Fruit fly (Drosophila melanogaster) whole organism, embryonic: Measurements from ENCODE around the gene CG5715.

Source experiments
- ATbp ChIP-seq: fragments of 200-800 bp; sonication (Bioruptor generic); optimal IDR thresholded peaks from 2 replicates; lab custom pipeline; 2017; ENCODE audit warnings: missing biosample characterization, mild to moderate bottlenecking, missing genetic modification characterization, missing genetic modification reagents
- Asciz ChIP-seq: fragments of 200-800 bp; sonication (Bioruptor generic); optimal IDR thresholded peaks from 2 replicates; lab custom pipeline; 2017; ENCODE audit warnings: missing biosample characterization, mild to moderate bottlenecking, missing genetic modification characterization, missing genetic modification reagents
- BEAF-32 ChIP-seq: fragments of 200-800 bp; sonication (Bioruptor generic); optimal IDR thresholded peaks from 3 replicates; lab custom pipeline; 2017; ENCODE audit warnings: missing biosample characterization, missing genetic modification characterization, mild to moderate bottlenecking, moderate library complexity, missing genetic modification reagents
- CG10979 ChIP-seq: fragments of 200-800 bp; sonication (Bioruptor generic); optimal IDR thresholded peaks from 2 replicates; lab custom pipeline; 2018; ENCODE audit warnings: missing biosample characterization, mild to moderate bottlenecking, missing genetic modification characterization, moderate library complexity
- CG12071 ChIP-seq: fragments of 200-800 bp; sonication (Bioruptor generic); optimal IDR thresholded peaks from 3 replicates; lab custom pipeline; 2018; ENCODE audit warnings: missing biosample characterization, mild to moderate bottlenecking, missing genetic modification characterization
- CG13287 ChIP-seq: fragments of 200-800 bp; sonication (Bioruptor generic); IDR thresholded peaks from 2 replicates; pipeline ENCODE4 v1.3.6; 2022; ENCODE audit warnings: missing biosample characterization, missing genetic modification characterization; ENCODE audit not compliant: partially characterized antibody
- CG14710 ChIP-seq: fragments of 200-800 bp; sonication (Bioruptor generic); optimal IDR thresholded peaks from 3 replicates; lab custom pipeline; 2019; ENCODE audit warnings: missing biosample characterization, mild to moderate bottlenecking, missing genetic modification characterization, moderate library complexity
- CG15073 ChIP-seq: fragments of 200-800 bp; sonication (Bioruptor generic); optimal IDR thresholded peaks from 2 replicates; lab custom pipeline; 2016; ENCODE audit warnings: missing biosample characterization, missing genetic modification characterization
- CG17912 ChIP-seq: fragments of 200-800 bp; sonication (Bioruptor generic); optimal IDR thresholded peaks from 2 replicates; lab custom pipeline; 2018; ENCODE audit warnings: missing biosample characterization, mild to moderate bottlenecking, missing genetic modification characterization
- CG2129 ChIP-seq: fragments of 200-800 bp; sonication (Bioruptor generic); IDR thresholded peaks from 2 replicates; pipeline ENCODE4 v1.3.6; 2022; ENCODE audit warnings: missing biosample characterization, missing genetic modification characterization; ENCODE audit not compliant: partially characterized antibody
- CG2199 ChIP-seq: fragments of 200-800 bp; sonication (Bioruptor generic); IDR thresholded peaks from 3 replicates; pipeline ENCODE4 v1.3.6; 2022; ENCODE audit warnings: missing biosample characterization, missing genetic modification characterization
- CG2875 ChIP-seq: fragments of 200-800 bp; sonication (Bioruptor generic); optimal IDR thresholded peaks from 2 replicates; lab custom pipeline; 2017; ENCODE audit warnings: missing biosample characterization, mild to moderate bottlenecking, missing genetic modification characterization, missing genetic modification reagents
- CG2889 ChIP-seq: fragments of 200-800 bp; sonication (Bioruptor generic); IDR thresholded peaks from 3 replicates; pipeline ENCODE4 v1.3.6; 2022; ENCODE audit warnings: missing biosample characterization, missing genetic modification characterization
- CG3281 ChIP-seq: fragments of 200-800 bp; sonication (Bioruptor generic); optimal IDR thresholded peaks from 3 replicates; lab custom pipeline; 2017; ENCODE audit warnings: missing biosample characterization, mild to moderate bottlenecking, missing genetic modification characterization
- CG4617 ChIP-seq: fragments of 200-800 bp; sonication (Bioruptor generic); optimal IDR thresholded peaks from 3 replicates; lab custom pipeline; 2016; ENCODE audit warnings: missing biosample characterization, missing genetic modification characterization, borderline replicate concordance
- CG5953 ChIP-seq: fragments of 200-800 bp; sonication (Bioruptor generic); IDR thresholded peaks from 2 replicates; pipeline ENCODE4 v1.3.6; 2022; ENCODE audit warnings: missing biosample characterization, missing genetic modification characterization
- CG8944 ChIP-seq: fragments of 200-800 bp; sonication (Bioruptor generic); optimal IDR thresholded peaks from 3 replicates; lab custom pipeline; 2016; ENCODE audit warnings: missing biosample characterization, missing genetic modification characterization
- Chrac-16 ChIP-seq: fragments of 200-800 bp; sonication (Bioruptor generic); optimal IDR thresholded peaks from 3 replicates; lab custom pipeline; 2016; ENCODE audit warnings: missing biosample characterization, missing genetic modification characterization
- D ChIP-seq, 2 experiments: fragments of 200-800 bp in 1 of 2; fragments of >200 bp in 1 of 2; sonication (Bioruptor generic) in 1 of 2; optimal IDR thresholded peaks; 2 replicates in 1 of 2; 3 replicates in 1 of 2; lab custom pipeline; 2017; ENCODE audit warnings: mild to moderate bottlenecking in 1 of 2, missing biosample characterization in 1 of 2, missing genetic modification characterization in 1 of 2, missing genetic modification reagents in 1 of 2
- Deaf1 ChIP-seq: fragments of 200-800 bp; optimal IDR thresholded peaks from 3 replicates; lab custom pipeline; 2019; ENCODE audit warnings: missing biosample characterization, mild to moderate bottlenecking, missing genetic modification characterization, moderate library complexity
- Eip74EF ChIP-seq, 2 experiments: fragments of 200-800 bp in 1 of 2; fragments of >200 bp in 1 of 2; sonication (Bioruptor generic) in 1 of 2; optimal IDR thresholded peaks; 2 replicates each; lab custom pipeline; 2017 to 2019; ENCODE audit warnings: missing biosample characterization in 2 of 2, missing genetic modification characterization in 2 of 2, mild to moderate bottlenecking in 1 of 2, moderate library complexity in 1 of 2
- Elba2 ChIP-seq: fragments of 200-800 bp; sonication (Bioruptor generic); optimal IDR thresholded peaks from 3 replicates; lab custom pipeline; 2016; ENCODE audit warnings: missing biosample characterization, missing genetic modification characterization
- Fer2 ChIP-seq: fragments of 200-800 bp; sonication (Bioruptor generic); optimal IDR thresholded peaks from 2 replicates; lab custom pipeline; 2018; ENCODE audit warnings: missing biosample characterization, mild to moderate bottlenecking, missing genetic modification characterization, moderate library complexity
- H2.0 ChIP-seq: fragments of 200-800 bp; sonication (Bioruptor generic); IDR thresholded peaks from 2 replicates; pipeline ENCODE4 v1.3.6; 2022; ENCODE audit warnings: missing biosample characterization, missing genetic modification characterization
- HmgD ChIP-seq: fragments of 200-800 bp; sonication (Bioruptor generic); optimal IDR thresholded peaks from 3 replicates; lab custom pipeline; 2016; ENCODE audit warnings: missing biosample characterization, missing genetic modification characterization
- Hmr ChIP-seq: fragments of 200-800 bp; sonication (Bioruptor generic); optimal IDR thresholded peaks from 3 replicates; lab custom pipeline; 2017; ENCODE audit warnings: mild to moderate bottlenecking, missing biosample characterization, missing genetic modification reagents, missing genetic modification characterization
- Lim3 ChIP-seq: fragments of 200-800 bp; sonication (Bioruptor generic); IDR thresholded peaks from 2 replicates; pipeline ENCODE4 v1.3.6; 2022; ENCODE audit warnings: missing biosample characterization, missing genetic modification characterization
- NC2α ChIP-seq: fragments of 200-800 bp; sonication (Bioruptor generic); optimal IDR thresholded peaks from 2 replicates; lab custom pipeline; 2016; ENCODE audit warnings: missing biosample characterization, missing genetic modification characterization
- Pdp1 ChIP-seq, 2 experiments: fragments of 200-800 bp; sonication (Bioruptor generic); optimal IDR thresholded peaks; 3 replicates each; lab custom pipeline; 2016; ENCODE audit warnings: missing biosample characterization in 2 of 2, missing genetic modification characterization in 2 of 2, mild to moderate bottlenecking in 1 of 2, moderate library complexity in 1 of 2
- Poxn ChIP-seq: fragments of 200-800 bp; sonication (Bioruptor generic); IDR thresholded peaks from 2 replicates; pipeline ENCODE4 v1.3.6; 2022; ENCODE audit warnings: missing biosample characterization, missing genetic modification characterization
- Spps ChIP-seq: fragments of 200-800 bp; sonication (Bioruptor generic); optimal IDR thresholded peaks from 2 replicates; lab custom pipeline; 2018; ENCODE audit warnings: missing biosample characterization, mild to moderate bottlenecking, missing genetic modification characterization
- Stat92E ChIP-seq, 3 experiments: fragments of >200 bp in 2 of 3; fragments of 200-800 bp in 1 of 3; sonication (Bioruptor generic) in 1 of 3; optimal IDR thresholded peaks; 2 replicates each; lab custom pipeline; 2017 to 2019; ENCODE audit warnings: missing biosample characterization in 3 of 3, missing genetic modification characterization in 3 of 3, mild to moderate bottlenecking in 1 of 3, moderate library complexity in 1 of 3
- TFAM ChIP-seq: fragments of 200-800 bp; sonication (Bioruptor generic); optimal IDR thresholded peaks from 2 replicates; lab custom pipeline; 2017; ENCODE audit warnings: missing biosample characterization, missing genetic modification characterization, inconsistent platforms
- Xbp1 ChIP-seq: fragments of 200-800 bp; sonication (Bioruptor generic); optimal IDR thresholded peaks from 3 replicates; lab custom pipeline; 2016; ENCODE audit warnings: missing biosample characterization, mild to moderate bottlenecking, missing genetic modification characterization
- ap ChIP-seq: fragments of 200-800 bp; sonication (Bioruptor generic); IDR thresholded peaks from 2 replicates; pipeline ENCODE4 v1.3.6; 2022; ENCODE audit warnings: missing biosample characterization, missing genetic modification characterization
- ase ChIP-seq: fragments of 200-800 bp; sonication (Bioruptor generic); IDR thresholded peaks from 3 replicates; pipeline ENCODE4 v1.3.6; 2022; ENCODE audit warnings: missing biosample characterization, missing genetic modification characterization
- dan ChIP-seq: fragments of 200-800 bp; sonication (Bioruptor generic); IDR thresholded peaks from 2 replicates; pipeline ENCODE4 v1.3.6; 2022; ENCODE audit warnings: missing biosample characterization, missing genetic modification characterization
- emc ChIP-seq: fragments of 200-800 bp; sonication (Bioruptor generic); optimal IDR thresholded peaks from 2 replicates; lab custom pipeline; 2016; ENCODE audit warnings: missing biosample characterization, missing genetic modification characterization
- grn ChIP-seq: fragments of 200-800 bp; sonication (Bioruptor generic); optimal IDR thresholded peaks from 3 replicates; lab custom pipeline; 2017; ENCODE audit warnings: missing biosample characterization, missing genetic modification characterization
- gsb ChIP-seq: fragments of 200-800 bp; sonication (Bioruptor generic); IDR thresholded peaks from 2 replicates; pipeline ENCODE4 v1.3.6; 2022; ENCODE audit warnings: missing biosample characterization, missing genetic modification characterization
- lov ChIP-seq, 2 experiments: fragments of 200-800 bp in 1 of 2; fragments of >200 bp in 1 of 2; sonication (Bioruptor generic) in 1 of 2; IDR thresholded peaks in 1 of 2; optimal IDR thresholded peaks in 1 of 2; 2 replicates in 1 of 2; 3 replicates in 1 of 2; pipeline versions ENCODE4 v1.3.6 to Lab custom; 2017 to 2022; ENCODE audit warnings: missing biosample characterization in 1 of 2, missing genetic modification characterization in 1 of 2
- nerfin-1 ChIP-seq: fragments of 200-800 bp; sonication (Bioruptor generic); optimal IDR thresholded peaks from 3 replicates; lab custom pipeline; 2019; ENCODE audit warnings: missing biosample characterization, mild to moderate bottlenecking, missing genetic modification characterization, moderate library complexity
- pnt ChIP-seq: fragments of 200-800 bp; sonication (Bioruptor generic); optimal IDR thresholded peaks from 3 replicates; lab custom pipeline; 2016; ENCODE audit warnings: missing biosample characterization, missing genetic modification characterization
- pros ChIP-seq: fragments of 200-800 bp; sonication (Bioruptor generic); optimal IDR thresholded peaks from 3 replicates; lab custom pipeline; 2019; ENCODE audit warnings: missing biosample characterization, mild to moderate bottlenecking, missing genetic modification characterization, moderate library complexity
- sima ChIP-seq: fragments of 200-800 bp; sonication (Bioruptor generic); optimal IDR thresholded peaks from 2 replicates; lab custom pipeline; 2016; ENCODE audit warnings: missing biosample characterization, missing genetic modification characterization
- tio ChIP-seq: fragments of 200-800 bp; sonication (Bioruptor generic); optimal IDR thresholded peaks from 2 replicates; lab custom pipeline; 2017; ENCODE audit warnings: missing biosample characterization, missing genetic modification characterization, inconsistent platforms
- unc-4 ChIP-seq: fragments of 200-800 bp; sonication (Bioruptor generic); IDR thresholded peaks from 2 replicates; pipeline ENCODE4 v1.3.6; 2022; ENCODE audit warnings: missing biosample characterization, missing genetic modification characterization; ENCODE audit not compliant: partially characterized antibody

CG5715 gene

dm6 chr3R:24333182-24333808 is 39.1 kb upstream of the CG5715 start, which contains the start of the genes Rrp5 and Dis3 (continued):
- TF ChIP-seq ase (GFP tag; lab: Robert Waterston, UW) (0 out of 3 replicates have a peak, but pooled peaks have one; percentile 49), Poxn (GFP tag; lab: Robert Waterston, UW) (no peak), CG2199 (GFP tag; lab: Robert Waterston, UW) (no peak; the same call in 2 of the 3 replicates), H2.0 (GFP tag; lab: Robert Waterston, UW) (peak; percentile 45; the same call in 1 of the 2 replicates), Lim3 (GFP tag; lab: Robert Waterston, UW) (no peak), CG4617 (peak; percentile 96), ap (GFP tag; lab: Robert Waterston, UW) (no peak), NC2α (GFP tag; lab: Kevin White, UChicago) (no peak), CG10979 (tag; lab: Kevin White, UChicago) (peak; percentile 55), CG15073 (GFP tag; lab: Kevin White, UChicago) (no peak), CG12071 (GFP tag; lab: Kevin White, UChicago) (no peak), Fer2 (tag; lab: Kevin White, UChicago) (no peak), Eip74EF (GFP tag; optimal IDR thresholded peaks at IDR 0.05; lab: Kevin White, UChicago) (no peak), CG2875 (GFP tag; lab: Kevin White, UChicago) (no peak), gsb (GFP tag; lab: Robert Waterston, UW) (no peak), ATbp (no peak), unc-4 (GFP tag; lab: Robert Waterston, UW) (peak; percentile 39; the same call in 1 of the 2 replicates), CG13287 (GFP tag; lab: Robert Waterston, UW) (peak; percentile 64; the same call in 1 of the 2 replicates), CG14710 (no peak), HmgD (GFP tag; lab: Kevin White, UChicago) (peak; percentile 91), Chrac-16 (GFP tag; lab: Kevin White, UChicago) (no peak), Pdp1 (GFP tag; optimal IDR thresholded peaks at IDR 0.05; lab: Kevin White, UChicago) (peak in 1 of 2 experiments; percentile 22), BEAF-32 (GFP tag; lab: Kevin White, UChicago) (peak; percentile 61), nerfin-1 (tag; lab: Kevin White, UChicago) (no peak), CG2889 (no peak), CG5953 (peak; percentile 17; the same call in 1 of the 2 replicates), emc (GFP tag; lab: Kevin White, UChicago) (peak; percentile 18), Stat92E (GFP tag; optimal IDR thresholded peaks at IDR 0.05; lab: Kevin White, UChicago) (no peak), CG17912 (GFP tag; lab: Kevin White, UChicago) (peak; percentile 13), Xbp1 (peak; percentile 54), Asciz (GFP tag; lab: Kevin White, UChicago) (no peak), tio (no peak), TFAM (GFP tag; lab: Kevin White, UChicago) (no peak), CG3281 (GFP tag; lab: Kevin White, UChicago) (no peak), lov (optimal IDR thresholded peaks at IDR 0.05; lab: Kevin White, UChicago) (no peak), lov (GFP tag; IDR thresholded peaks at IDR 0.05; lab: Robert Waterston, UW) (0 out of 3 replicates have a peak, but pooled peaks have one; percentile 4), sima (GFP tag; lab: Kevin White, UChicago) (no peak), D (optimal IDR thresholded peaks at IDR 0.05; lab: Kevin White, UChicago) (no peak), D (GFP tag; optimal IDR thresholded peaks at IDR 0.05; lab: Kevin White, UChicago) (no peak), dan (GFP tag; lab: Robert Waterston, UW) (no peak), pros (GFP tag; lab: Kevin White, UChicago) (no peak), Spps (no peak), CG2129 (GFP tag; lab: Robert Waterston, UW) (no peak), Hmr (no peak), CG8944 (peak; percentile 22), grn (GFP tag; lab: Kevin White, UChicago) (no peak), Deaf1 (no peak), pnt (GFP tag; lab: Kevin White, UChicago) (no peak), Elba2 (GFP tag; lab: Kevin White, UChicago) (no peak)
